Worm (Caenorhabditis elegans): Measurements from ENCODE around the gene sam-4.

sam-4 gene

ce11 chrII:5688959-5689358, 39.9 kb upstream of the sam-4 start, which contains the start of gene C25H3.11:
Gene C25H3.11 (minus strand): TSS chrII:5689040.
- TF ChIP-seq zip-8 (tag; optimal IDR thresholded peaks at IDR 0.05) (no peak), M03D4.4 (tag; optimal IDR thresholded peaks at IDR 0.05) (peak; percentile 8), mep-1 (tag; optimal IDR thresholded peaks at IDR 0.05) (peak; percentile 6), nhr-2 (tag; optimal IDR thresholded peaks at IDR 0.05) (peak; percentile 12)

ce11 chrII:5680703-5681102, 31.6 kb upstream of the sam-4 start, which contains the start of gene flp-27:
Gene flp-27 (plus strand): TSS chrII:5681003.
- TF ChIP-seq lsy-2 (tag; optimal IDR thresholded peaks at IDR 0.05) (no peak), ham-2 (GFP tag; optimal IDR thresholded peaks at IDR 0.05) (no peak), tbx-8 (GFP tag; optimal IDR thresholded peaks at IDR 0.05) (no peak)

ce11 chrII:5669580-5669979, 20.5 kb upstream of the sam-4 start, which contains the start of gene C25H3.17:
Gene C25H3.17 (minus strand): TSS chrII:5669680.
- TF ChIP-seq nhr-2 (tag; optimal IDR thresholded peaks at IDR 0.05) (no peak), zip-8 (tag; optimal IDR thresholded peaks at IDR 0.05) (no peak), sptf-1 (tag; optimal IDR thresholded peaks at IDR 0.05) (no peak), ceh-43 (GFP tag; optimal IDR thresholded peaks at IDR 0.05) (no peak), lsy-2 (tag; optimal IDR thresholded peaks at IDR 0.05) (no peak), nhr-12 (tag; optimal IDR thresholded peaks at IDR 0.05) (no peak), drap-1 (GFP tag; optimal IDR thresholded peaks at IDR 0.05) (no peak), mep-1 (tag; optimal IDR thresholded peaks at IDR 0.05) (no peak), ceh-83 (GFP tag; optimal IDR thresholded peaks at IDR 0.05) (no peak), elt-3 (tag; optimal IDR thresholded peaks at IDR 0.05) (no peak), unc-62 (GFP tag; optimal IDR thresholded peaks at IDR 0.05) (no peak), tbx-8 (GFP tag; optimal IDR thresholded peaks at IDR 0.05) (no peak), mab-5 (tag; optimal IDR thresholded peaks at IDR 0.05) (no peak), nhr-237 (tag; optimal IDR thresholded peaks at IDR 0.05) (no peak)

- no peak for TF ChIP-seq nhr-237 (tag; optimal IDR thresholded peaks at IDR 0.05)
- TF ChIP-seq nhr-2 (tag; optimal IDR thresholded peaks at IDR 0.05): no peak
- TF ChIP-seq unc-120 (tag; optimal IDR thresholded peaks at IDR 0.05; ENCODE audit: poor library complexity, severe bottlenecking): no peak
- no peak for TF ChIP-seq tbx-8 (GFP tag; optimal IDR thresholded peaks at IDR 0.05)
- TF ChIP-seq mab-5 (tag; optimal IDR thresholded peaks at IDR 0.05): no peak
- TF ChIP-seq sem-2 (GFP tag; optimal IDR thresholded peaks at IDR 0.05): no peak
- no peak for TF ChIP-seq pha-4 (tag; optimal IDR thresholded peaks at IDR 0.05)
- no peak for TF ChIP-seq nhr-12 (tag; optimal IDR thresholded peaks at IDR 0.05)
- TF ChIP-seq hlh-1 (tag; optimal IDR thresholded peaks at IDR 0.05): no peak
- no peak for TF ChIP-seq mep-1 (tag; optimal IDR thresholded peaks at IDR 0.05)
- TF ChIP-seq cnd-1 (tag; optimal IDR thresholded peaks at IDR 0.05): no peak
- TF ChIP-seq snpc-4 (tag; optimal IDR thresholded peaks at IDR 0.05): no peak
- no peak for TF ChIP-seq ham-2 (GFP tag; optimal IDR thresholded peaks at IDR 0.05)
- no peak for TF ChIP-seq drap-1 (GFP tag; optimal IDR thresholded peaks at IDR 0.05)
- TF ChIP-seq zip-8 (tag; optimal IDR thresholded peaks at IDR 0.05): no peak
- no peak for TF ChIP-seq ceh-43 (GFP tag; optimal IDR thresholded peaks at IDR 0.05)
- no peak for TF ChIP-seq flh-1 (GFP tag; optimal IDR thresholded peaks at IDR 0.05)
- TF ChIP-seq ztf-11 (tag; optimal IDR thresholded peaks at IDR 0.05): no peak
- no peak for TF ChIP-seq unc-62 (GFP tag; optimal IDR thresholded peaks at IDR 0.05)
Observed at ce11 chrII:5668830-5669229, 19.7 kb upstream of the sam-4 start, which contains the start of gene C25H3.7. Gene C25H3.7 (minus strand): TSS chrII:5668930.

- peak; percentile 55 for TF ChIP-seq drap-1 (GFP tag; optimal IDR thresholded peaks at IDR 0.05)
- TF ChIP-seq mep-1 (tag; optimal IDR thresholded peaks at IDR 0.05): no peak
- no peak for TF ChIP-seq unc-120 (tag; optimal IDR thresholded peaks at IDR 0.05; ENCODE audit: poor library complexity, severe bottlenecking)
- TF ChIP-seq elt-1 (tag; optimal IDR thresholded peaks at IDR 0.05; ENCODE audit: borderline replicate concordance, insufficient read depth): peak; percentile 52
- peak; percentile 70 for TF ChIP-seq ceh-39 (tag; optimal IDR thresholded peaks at IDR 0.05)
- no peak for TF ChIP-seq nhr-28 (tag; optimal IDR thresholded peaks at IDR 0.05)
- no peak for TF ChIP-seq pha-4 (tag; optimal IDR thresholded peaks at IDR 0.05)
- peak; percentile 50 for TF ChIP-seq sem-2 (GFP tag; optimal IDR thresholded peaks at IDR 0.05)
- TF ChIP-seq nhr-2 (tag; optimal IDR thresholded peaks at IDR 0.05): no peak
Observed at ce11 chrII:5667540-5667939, 18.5 kb upstream of the sam-4 start.

ce11 chrII:5665991-5666390, 16.9 kb upstream of the sam-4 start, which contains the start of gene C25H3.16:
Gene C25H3.16 (plus strand): TSS chrII:5666291.
- TF ChIP-seq nhr-28 (tag; optimal IDR thresholded peaks at IDR 0.05): no peak

All from whole organism, mixed stage, embryonic.